Fruit fly (Drosophila melanogaster): ENCODE results near the gene P5cr.

DNA sequence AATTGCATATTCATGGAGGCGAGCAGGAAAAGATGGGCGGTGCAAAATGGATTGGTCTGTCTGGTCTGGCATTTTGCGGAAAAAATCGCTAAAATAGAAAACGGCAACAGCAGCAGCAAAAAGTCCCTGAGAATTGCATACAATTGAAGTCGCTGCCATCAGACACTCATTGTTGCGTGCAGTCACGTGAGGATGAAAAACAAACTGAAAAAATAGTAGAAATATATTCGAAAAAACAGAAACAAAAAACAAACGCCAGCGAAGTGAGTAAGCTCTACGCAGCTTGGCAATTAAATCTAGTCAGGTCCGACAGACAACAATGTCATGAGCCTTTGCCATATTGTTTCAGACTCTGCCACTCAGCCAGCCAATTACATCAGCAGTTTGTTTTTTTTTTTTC lies 30.6 kb downstream of the P5cr start:
- TF ChIP-seq dsf (GFP tag; optimal IDR thresholded peaks at IDR 0.05; ENCODE audit: borderline replicate concordance) (no peak), Rel (GFP tag; optimal IDR thresholded peaks at IDR 0.05) (no peak), Rel (tag; optimal IDR thresholded peaks at IDR 0.05) (no peak), usp (GFP tag; optimal IDR thresholded peaks at IDR 0.05) (no peak), OdsH (GFP tag; optimal IDR thresholded peaks at IDR 0.05) (no peak), woc (GFP tag; optimal IDR thresholded peaks at IDR 0.05) (no peak), Hnf4 (GFP tag; optimal IDR thresholded peaks at IDR 0.05) (no peak)

Measured in whole organism, wandering third instar larva.